Fruit fly (Drosophila melanogaster) whole organism, embryonic: ENCODE measurements around the gene CG15160.

ENCODE experiments used
- Asciz ChIP-seq: fragments of 200-800 bp; sonication (Bioruptor generic); optimal IDR thresholded peaks from 2 replicates; lab custom pipeline; 2017; ENCODE audit warnings: missing biosample characterization, mild to moderate bottlenecking, missing genetic modification characterization, missing genetic modification reagents
- Atf-2 ChIP-seq: fragments of 200-800 bp; sonication (Bioruptor generic); optimal IDR thresholded peaks from 2 replicates; lab custom pipeline; 2016; ENCODE audit warnings: missing biosample characterization, missing genetic modification characterization
- Awh ChIP-seq: fragments of 200-800 bp; sonication (Bioruptor generic); IDR thresholded peaks from 2 replicates; pipeline ENCODE4, ENCODE4 v1.3.6; 2022; ENCODE audit warnings: missing biosample characterization, missing genetic modification characterization
- B-H1 ChIP-seq: fragments of 200-800 bp; sonication (Bioruptor generic); IDR thresholded peaks from 3 replicates; pipeline ENCODE4 v1.3.6; 2022; ENCODE audit warnings: missing biosample characterization, missing genetic modification characterization
- Bgb ChIP-seq: fragments of 200-800 bp; sonication (Bioruptor generic); IDR thresholded peaks from 2 replicates; pipeline ENCODE4 v1.3.6; 2022; ENCODE audit warnings: missing biosample characterization, missing genetic modification characterization; ENCODE audit not compliant: partially characterized antibody
- CG1024 ChIP-seq: fragments of 200-800 bp; sonication (Bioruptor generic); IDR thresholded peaks from 2 replicates; pipeline ENCODE4 v1.3.6; 2022; ENCODE audit warnings: missing biosample characterization, missing genetic modification characterization
- CG10267 ChIP-seq: fragments of 200-800 bp; sonication (Bioruptor generic); optimal IDR thresholded peaks from 2 replicates; lab custom pipeline; 2018; ENCODE audit warnings: missing biosample characterization, mild to moderate bottlenecking, missing genetic modification characterization, moderate library complexity
- CG11085 ChIP-seq: fragments of 200-800 bp; sonication (Bioruptor generic); IDR thresholded peaks from 2 replicates; pipeline ENCODE4 v1.3.6; 2022; ENCODE audit warnings: missing biosample characterization, missing genetic modification characterization
- CG11504 ChIP-seq: fragments of 200-800 bp; sonication (Bioruptor generic); optimal IDR thresholded peaks from 3 replicates; lab custom pipeline; 2019; ENCODE audit warnings: missing biosample characterization, mild to moderate bottlenecking, missing genetic modification characterization, moderate library complexity
- CG15514 ChIP-seq: fragments of 200-800 bp; sonication (Bioruptor generic); optimal IDR thresholded peaks from 3 replicates; lab custom pipeline; 2017; ENCODE audit warnings: missing biosample characterization, missing genetic modification characterization, mild to moderate bottlenecking, moderate library complexity, missing genetic modification reagents
- CG17802 ChIP-seq: fragments of 200-800 bp; sonication (Bioruptor generic); optimal IDR thresholded peaks from 2 replicates; lab custom pipeline; 2018; ENCODE audit warnings: missing biosample characterization, mild to moderate bottlenecking, missing genetic modification characterization, moderate library complexity
- CG1792 ChIP-seq: fragments of 200-800 bp; sonication (Bioruptor generic); optimal IDR thresholded peaks from 2 replicates; lab custom pipeline; 2016; ENCODE audit warnings: missing biosample characterization, missing genetic modification characterization
- CG32767 ChIP-seq: fragments of 200-800 bp; sonication (Bioruptor generic); IDR thresholded peaks from 2 replicates; pipeline ENCODE4 v1.3.6; 2022; ENCODE audit warnings: missing biosample characterization, missing genetic modification characterization
- CG34224 ChIP-seq: fragments of 200-800 bp; sonication (Bioruptor generic); IDR thresholded peaks from 3 replicates; pipeline ENCODE4 v1.3.6; 2022; ENCODE audit warnings: missing biosample characterization, missing genetic modification characterization; ENCODE audit not compliant: partially characterized antibody
- CG8359 ChIP-seq: fragments of 200-800 bp; sonication (Bioruptor generic); optimal IDR thresholded peaks from 2 replicates; lab custom pipeline; 2017; ENCODE audit warnings: missing biosample characterization, mild to moderate bottlenecking, missing genetic modification characterization, borderline replicate concordance
- E2f1 ChIP-seq: fragments of 200-800 bp; sonication (Bioruptor generic); IDR thresholded peaks from 2 replicates; pipeline ENCODE4 v1.3.6; 2022; ENCODE audit warnings: missing biosample characterization, missing genetic modification characterization
- Eip74EF ChIP-seq, 2 experiments: fragments of 200-800 bp in 1 of 2; fragments of >200 bp in 1 of 2; sonication (Bioruptor generic) in 1 of 2; optimal IDR thresholded peaks; 2 replicates each; lab custom pipeline; 2017 to 2019; ENCODE audit warnings: missing biosample characterization in 2 of 2, missing genetic modification characterization in 2 of 2, mild to moderate bottlenecking in 1 of 2, moderate library complexity in 1 of 2
- Hsf ChIP-seq: fragments of 200-800 bp; sonication (Bioruptor generic); optimal IDR thresholded peaks from 3 replicates; lab custom pipeline; 2016; ENCODE audit warnings: missing biosample characterization, missing genetic modification characterization
- Mad ChIP-seq: fragments of 200-800 bp; sonication (Bioruptor generic); optimal IDR thresholded peaks from 2 replicates; lab custom pipeline; 2016; ENCODE audit warnings: missing biosample characterization, missing genetic modification characterization
- Mes4 ChIP-seq: fragments of 200-800 bp; sonication (Bioruptor generic); optimal IDR thresholded peaks from 2 replicates; lab custom pipeline; 2016; ENCODE audit warnings: missing biosample characterization, missing genetic modification characterization
- Nf-YC ChIP-seq: fragments of 200-800 bp; optimal IDR thresholded peaks from 3 replicates; lab custom pipeline; 2019; ENCODE audit warnings: missing biosample characterization, mild to moderate bottlenecking, missing genetic modification characterization, moderate library complexity
- PHDP ChIP-seq: fragments of 200-800 bp; sonication (Bioruptor generic); optimal IDR thresholded peaks from 3 replicates; lab custom pipeline; 2018; ENCODE audit warnings: missing biosample characterization, mild to moderate bottlenecking, missing genetic modification characterization, moderate library complexity
- Poxn ChIP-seq: fragments of 200-800 bp; sonication (Bioruptor generic); IDR thresholded peaks from 2 replicates; pipeline ENCODE4 v1.3.6; 2022; ENCODE audit warnings: missing biosample characterization, missing genetic modification characterization
- Sox102F ChIP-seq: fragments of 200-800 bp; sonication (Bioruptor generic); optimal IDR thresholded peaks from 2 replicates; lab custom pipeline; 2018; ENCODE audit warnings: missing biosample characterization, mild to moderate bottlenecking, missing genetic modification characterization, moderate library complexity
- cg ChIP-seq: fragments of 200-800 bp; sonication (Bioruptor generic); optimal IDR thresholded peaks from 3 replicates; lab custom pipeline; 2019; ENCODE audit warnings: missing biosample characterization, mild to moderate bottlenecking, missing genetic modification characterization, moderate library complexity
- croc ChIP-seq: fragments of 200-800 bp; sonication (Bioruptor generic); conservative IDR thresholded peaks from 3 replicates; pipeline ENCODE4 v1.3.6; 2022; ENCODE audit warnings: missing biosample characterization, missing genetic modification characterization
- crp ChIP-seq, 2 experiments: fragments of 200-800 bp; sonication (Bioruptor generic); optimal IDR thresholded peaks; 2 replicates in 1 of 2; 3 replicates in 1 of 2; lab custom pipeline; 2017; ENCODE audit warnings: missing biosample characterization in 2 of 2, missing genetic modification characterization in 2 of 2, mild to moderate bottlenecking in 1 of 2, moderate library complexity in 1 of 2
- danr ChIP-seq: fragments of 200-800 bp; sonication (Bioruptor generic); IDR thresholded peaks from 2 replicates; pipeline ENCODE4 v1.3.6; 2022; ENCODE audit warnings: missing biosample characterization, missing genetic modification characterization
- dysf ChIP-seq: fragments of 200-800 bp; sonication (Bioruptor generic); IDR thresholded peaks from 3 replicates; pipeline ENCODE4 v1.3.6; 2022; ENCODE audit warnings: missing biosample characterization, missing genetic modification characterization
- en ChIP-seq: fragments of 200-800 bp; sonication (Bioruptor generic); optimal IDR thresholded peaks from 2 replicates; lab custom pipeline; 2016; ENCODE audit warnings: missing biosample characterization, missing genetic modification characterization
- fd64A ChIP-seq: fragments of 200-800 bp; sonication (Bioruptor generic); optimal IDR thresholded peaks from 3 replicates; lab custom pipeline; 2018; ENCODE audit warnings: missing biosample characterization, mild to moderate bottlenecking, missing genetic modification characterization
- h ChIP-seq: fragments of >200 bp; optimal IDR thresholded peaks from 2 replicates; lab custom pipeline; 2017
- jigr1 ChIP-seq: fragments of 200-800 bp; sonication (Bioruptor generic); IDR thresholded peaks from 3 replicates; pipeline ENCODE4 v1.3.6; 2022; ENCODE audit warnings: missing biosample characterization, missing genetic modification characterization
- jing ChIP-seq: fragments of 200-800 bp; sonication (Bioruptor generic); optimal IDR thresholded peaks from 2 replicates; lab custom pipeline; 2018; ENCODE audit warnings: missing biosample characterization, mild to moderate bottlenecking, missing genetic modification characterization
- kay ChIP-seq: fragments of 200-800 bp; sonication (Bioruptor generic); optimal IDR thresholded peaks from 2 replicates; lab custom pipeline; 2016; ENCODE audit warnings: missing biosample characterization, missing genetic modification characterization
- lbe ChIP-seq: fragments of 200-800 bp; sonication (Bioruptor generic); optimal IDR thresholded peaks from 2 replicates; lab custom pipeline; 2016; ENCODE audit warnings: missing biosample characterization, mild to moderate bottlenecking, missing genetic modification characterization
- maf-S ChIP-seq: fragments of 200-800 bp; sonication (Bioruptor generic); optimal IDR thresholded peaks from 2 replicates; lab custom pipeline; 2016; ENCODE audit warnings: missing biosample characterization, missing genetic modification characterization
- pho ChIP-seq: fragments of 200-800 bp; sonication (Bioruptor generic); optimal IDR thresholded peaks from 2 replicates; lab custom pipeline; 2016; ENCODE audit warnings: missing biosample characterization, missing genetic modification characterization
- pnt ChIP-seq: fragments of 200-800 bp; sonication (Bioruptor generic); optimal IDR thresholded peaks from 3 replicates; lab custom pipeline; 2016; ENCODE audit warnings: missing biosample characterization, missing genetic modification characterization
- prd ChIP-seq, 3 experiments: fragments of >200 bp in 2 of 3; fragments of 200-800 bp in 1 of 3; sonication (Bioruptor generic) in 1 of 3; optimal IDR thresholded peaks in 2 of 3; IDR thresholded peaks in 1 of 3; 2 replicates in 2 of 3; 3 replicates in 1 of 3; pipeline versions ENCODE4 v1.3.6 to Lab custom; 2017 to 2022; ENCODE audit warnings: missing biosample characterization in 1 of 3, missing genetic modification characterization in 1 of 3
- pros ChIP-seq: fragments of 200-800 bp; sonication (Bioruptor generic); optimal IDR thresholded peaks from 3 replicates; lab custom pipeline; 2019; ENCODE audit warnings: missing biosample characterization, mild to moderate bottlenecking, missing genetic modification characterization, moderate library complexity
- seq ChIP-seq: fragments of 200-800 bp; sonication (Bioruptor generic); IDR thresholded peaks from 2 replicates; pipeline ENCODE4 v1.3.6; 2022; ENCODE audit warnings: missing biosample characterization, missing genetic modification characterization
- slbo ChIP-seq: fragments of 200-800 bp; sonication (Bioruptor generic); IDR thresholded peaks from 2 replicates; pipeline ENCODE4 v1.3.6; 2022; ENCODE audit warnings: missing biosample characterization, missing genetic modification characterization
- sna ChIP-seq: fragments of 200-800 bp; sonication (Bioruptor generic); IDR thresholded peaks from 2 replicates; pipeline ENCODE4 v1.3.6; 2022; ENCODE audit warnings: missing biosample characterization, missing genetic modification characterization; ENCODE audit not compliant: partially characterized antibody
- toy ChIP-seq: fragments of 200-800 bp; sonication (Bioruptor generic); IDR thresholded peaks from 2 replicates; pipeline ENCODE4 v1.3.6; 2022; ENCODE audit warnings: missing biosample characterization, missing genetic modification characterization
- vnd ChIP-seq: fragments of 200-800 bp; sonication (Bioruptor generic); IDR thresholded peaks from 3 replicates; pipeline ENCODE4 v1.3.6; 2022; ENCODE audit warnings: missing biosample characterization, missing genetic modification characterization; ENCODE audit not compliant: partially characterized antibody
- z ChIP-seq: fragments of 200-800 bp; sonication (Bioruptor generic); IDR thresholded peaks from 3 replicates; pipeline ENCODE4 v1.3.6; 2022; ENCODE audit warnings: missing biosample characterization, missing genetic modification characterization
- zf30C ChIP-seq: fragments of 200-800 bp; sonication (Bioruptor generic); optimal IDR thresholded peaks from 3 replicates; lab custom pipeline; 2018; ENCODE audit warnings: missing biosample characterization, mild to moderate bottlenecking, missing genetic modification characterization

Gene CG15160

DNA sequence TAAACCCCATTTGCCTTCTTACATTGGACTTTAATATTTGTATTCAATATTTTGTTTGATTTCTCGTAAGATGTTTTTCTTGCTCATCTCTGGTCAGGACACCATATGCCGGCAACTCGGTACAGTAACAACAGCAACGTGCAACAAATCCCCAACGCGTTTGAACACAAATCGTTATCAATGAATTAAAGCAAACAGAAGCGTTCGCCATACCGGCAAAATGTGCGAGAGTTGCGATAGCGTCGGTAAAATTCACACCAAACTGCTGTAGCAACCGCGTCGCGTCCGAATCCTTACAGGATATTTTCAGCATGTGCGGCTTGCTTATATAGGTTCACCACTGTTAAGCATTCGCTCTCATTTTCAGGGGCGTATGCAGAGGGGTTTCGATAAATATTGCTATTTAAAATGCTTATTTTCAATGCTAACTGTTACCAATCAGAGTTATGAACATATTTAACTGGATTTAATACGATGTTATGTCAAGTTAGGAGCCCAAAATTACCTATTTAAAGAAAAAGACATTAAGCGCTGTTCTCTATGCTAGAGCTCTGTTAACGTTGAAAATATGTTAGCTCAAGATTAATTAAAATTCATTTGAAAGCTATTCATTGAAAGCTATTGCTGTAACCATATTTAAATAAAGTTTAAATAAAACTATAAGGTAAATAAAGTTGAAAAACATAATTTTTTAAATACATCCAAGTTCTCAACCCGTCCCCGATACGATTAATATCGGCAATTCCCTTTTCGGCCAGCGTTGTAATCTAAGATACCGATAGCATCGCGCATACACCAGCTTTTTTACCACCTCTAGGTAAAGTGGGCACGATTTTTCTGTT is at the start of gene CG15160, which contains the start of gene Pde11:
CG15160 (plus strand) TSS at position 792 of the 842 bp plus-strand sequence.
Pde11 (minus strand) TSS at position 243 of the 842 bp plus-strand sequence.
- TF ChIP-seq CG34224 (GFP tag; lab: Robert Waterston, UW) (peak; percentile 94), croc (GFP tag; lab: Robert Waterston, UW) (no peak), Sox102F (GFP tag; lab: Kevin White, UChicago) (no peak), CG11504 (no peak), CG17802 (tag; lab: Kevin White, UChicago) (peak; percentile 15), CG1024 (GFP tag; lab: Robert Waterston, UW) (no peak), kay (GFP tag; lab: Kevin White, UChicago) (no peak), Mad (GFP tag; lab: Kevin White, UChicago) (no peak), cg (GFP tag; lab: Kevin White, UChicago) (no peak), vnd (peak; percentile 100), pros (GFP tag; lab: Kevin White, UChicago) (no peak), Mes4 (no peak), Nf-YC (tag; lab: Kevin White, UChicago) (no peak), z (GFP tag; lab: Robert Waterston, UW) (no peak), zf30C (GFP tag; lab: Kevin White, UChicago) (no peak), toy (no peak), lbe (GFP tag; lab: Kevin White, UChicago) (peak; percentile 60), h (lab: Kevin White, UChicago) (no peak), CG11085 (GFP tag; lab: Robert Waterston, UW) (peak; percentile 63), CG10267 (tag; lab: Kevin White, UChicago) (no peak), Poxn (GFP tag; lab: Robert Waterston, UW) (no peak), pnt (GFP tag; lab: Kevin White, UChicago) (peak; percentile 27), CG15514 (GFP tag; lab: Kevin White, UChicago) (peak; percentile 75), prd (optimal IDR thresholded peaks at IDR 0.05; lab: Kevin White, UChicago) (no peak), prd (GFP tag; IDR thresholded peaks at IDR 0.05; lab: Robert Waterston, UW) (peak; percentile 36; the same call in 1 of the 3 replicates), CG32767 (GFP tag; lab: Robert Waterston, UW) (no peak), Awh (GFP tag; lab: Robert Waterston, UW) (no peak), seq (GFP tag; lab: Robert Waterston, UW) (0 out of 2 replicates have a peak, but pooled peaks have one; percentile 25), PHDP (tag; lab: Kevin White, UChicago) (no peak), pho (GFP tag; lab: Kevin White, UChicago) (peak; percentile 56), maf-S (GFP tag; lab: Kevin White, UChicago) (peak; percentile 7), dysf (GFP tag; lab: Robert Waterston, UW) (0 out of 3 replicates have a peak, but pooled peaks have one; percentile 24), slbo (peak; percentile 65; the same call in 1 of the 2 replicates), Eip74EF (GFP tag; optimal IDR thresholded peaks at IDR 0.05; lab: Kevin White, UChicago) (no peak), sna (GFP tag; lab: Robert Waterston, UW) (peak; percentile 98), B-H1 (GFP tag; lab: Robert Waterston, UW) (no peak), Bgb (GFP tag; lab: Robert Waterston, UW) (peak; percentile 100), CG1792 (no peak), CG8359 (GFP tag; lab: Kevin White, UChicago) (no peak), jigr1 (GFP tag; lab: Robert Waterston, UW) (peak; percentile 11; the same call in 1 of the 3 replicates), Asciz (no peak), Hsf (GFP tag; lab: Kevin White, UChicago) (peak; percentile 33), danr (GFP tag; lab: Robert Waterston, UW) (no peak), E2f1 (GFP tag; lab: Robert Waterston, UW) (0 out of 2 replicates have a peak, but pooled peaks have one; percentile 6), Atf-2 (no peak), crp (GFP tag; optimal IDR thresholded peaks at IDR 0.05; lab: Kevin White, UChicago) (peak in 1 of 2 experiments; percentile 19), en (GFP tag; lab: Kevin White, UChicago) (no peak), jing (no peak), fd64A (GFP tag; lab: Kevin White, UChicago) (no peak)
